Worm (Caenorhabditis elegans) whole organism, L4 larva: Measurements from ENCODE around the gene ZK632.9.

Experiments used
- F10B5.3 ChIP-seq: sonication (generic microtip); optimal IDR thresholded peaks from 2 replicates; lab custom pipeline; 2016; ENCODE audit warnings: mild to moderate bottlenecking, missing genetic modification characterization, missing compliant biosample characterization
- F44E2.7 ChIP-seq: fragments of 200-800 bp; sonication (Bioruptor generic); IDR thresholded peaks from 2 replicates; pipeline ENCODE4 v2.1.2; 2022; ENCODE audit warnings: missing genetic modification characterization, missing compliant biosample characterization
- F49E8.2 ChIP-seq: sonication (generic microtip); optimal IDR thresholded peaks from 2 replicates; lab custom pipeline; 2016; ENCODE audit warnings: missing compliant biosample characterization, mild to moderate bottlenecking, missing genetic modification characterization, borderline replicate concordance
- T20F7.1 ChIP-seq: fragments of 200-800 bp; sonication (Bioruptor generic); optimal IDR thresholded peaks from 2 replicates; lab custom pipeline; 2018; ENCODE audit warnings: mild to moderate bottlenecking, missing genetic modification characterization, missing compliant biosample characterization
- Y48G9A.11 ChIP-seq: fragments of 200-800 bp; sonication (Bioruptor generic); IDR thresholded peaks from 2 replicates; pipeline ENCODE4 v1.3.6; 2022; ENCODE audit warnings: missing genetic modification reagents, missing genetic modification characterization, missing compliant biosample characterization
- Y75B8A.6 ChIP-seq: fragments of 200-800 bp; sonication (Bioruptor generic); IDR thresholded peaks from 2 replicates; pipeline ENCODE4 v1.3.6; 2022; ENCODE audit warnings: missing genetic modification reagents, missing genetic modification characterization, missing compliant biosample characterization
- ZK337.2 ChIP-seq: fragments of 200-800 bp; sonication (Bioruptor generic); IDR thresholded peaks from 2 replicates; pipeline ENCODE4 v1.3.6; 2022; ENCODE audit warnings: missing genetic modification reagents, missing genetic modification characterization, missing compliant biosample characterization
- ceh-32 ChIP-seq: sonication (generic microtip); optimal IDR thresholded peaks from 2 replicates; lab custom pipeline; 2016; ENCODE audit warnings: mild to moderate bottlenecking, missing genetic modification characterization, missing compliant biosample characterization; ENCODE audit not compliant: poor library complexity
- ces-1 ChIP-seq: fragments of 150-350 bp; sonication (generic microtip); optimal IDR thresholded peaks from 4 replicates; lab custom pipeline; 2014; ENCODE audit warnings: missing biosample characterization, missing genetic modification reagents, missing genetic modification characterization
- ctbp-1 ChIP-seq: fragments of 200-800 bp; sonication (Bioruptor generic); IDR thresholded peaks from 2 replicates; pipeline ENCODE4 v1.3.6; 2022; ENCODE audit warnings: missing genetic modification reagents, missing genetic modification characterization, missing compliant biosample characterization
- daf-12 ChIP-seq: fragments of 150-350 bp; optimal IDR thresholded peaks from 2 replicates; lab custom pipeline; 2014; ENCODE audit warnings: missing biosample characterization, missing genetic modification reagents, missing genetic modification characterization
- daf-16 ChIP-seq, 3 experiments: sonication (generic microtip); optimal IDR thresholded peaks; 2 replicates each; lab custom pipeline; 2016 to 2017; ENCODE audit warnings: missing genetic modification characterization in 3 of 3, missing genetic modification reagents in 3 of 3, mild to moderate bottlenecking in 2 of 3, missing compliant biosample characterization in 2 of 3, missing biosample characterization in 1 of 3, moderate library complexity in 1 of 3
- daf-19 ChIP-seq: fragments of 200-800 bp; sonication (Bioruptor generic); conservative IDR thresholded peaks from 2 replicates; pipeline ENCODE4 v1.3.6; 2022; ENCODE audit warnings: missing genetic modification characterization, missing compliant biosample characterization
- dmd-6 ChIP-seq: fragments of 200-800 bp; sonication (Bioruptor generic); IDR thresholded peaks from 2 replicates; pipeline ENCODE4 v1.3.6; 2022; ENCODE audit warnings: missing genetic modification reagents, missing genetic modification characterization, missing compliant biosample characterization
- dmd-9 ChIP-seq: fragments of 200-800 bp; sonication (Bioruptor generic); IDR thresholded peaks from 2 replicates; pipeline ENCODE4 v1.3.6; 2022; ENCODE audit warnings: missing genetic modification reagents, missing genetic modification characterization, missing compliant biosample characterization
- dpl-1 ChIP-seq: fragments of 150-350 bp; optimal IDR thresholded peaks from 2 replicates; lab custom pipeline; 2014; ENCODE audit warnings: missing biosample characterization, missing genetic modification reagents, missing genetic modification characterization
- dve-1 ChIP-seq: sonication (generic microtip); optimal IDR thresholded peaks from 2 replicates; lab custom pipeline; 2017; ENCODE audit warnings: antibody characterized with exemption, mild to moderate bottlenecking, missing genetic modification characterization, missing compliant biosample characterization; ENCODE audit not compliant: insufficient read depth
- egl-43 ChIP-seq: fragments of 200-800 bp; sonication (Bioruptor generic); IDR thresholded peaks from 2 replicates; pipeline ENCODE4 v1.3.6; 2022; ENCODE audit warnings: missing genetic modification reagents, missing genetic modification characterization, missing compliant biosample characterization
- lin-13 ChIP-seq: fragments of 150-350 bp; optimal IDR thresholded peaks from 2 replicates; lab custom pipeline; 2014; ENCODE audit warnings: missing biosample characterization, missing genetic modification reagents, missing genetic modification characterization
- lin-38 ChIP-seq: fragments of 200-800 bp; sonication (Bioruptor generic); IDR thresholded peaks from 2 replicates; pipeline ENCODE4 v1.3.6; 2022; ENCODE audit warnings: missing genetic modification reagents, missing genetic modification characterization, missing compliant biosample characterization
- lir-3 ChIP-seq: sonication (generic microtip); optimal IDR thresholded peaks from 2 replicates; lab custom pipeline; 2016; ENCODE audit warnings: mild to moderate bottlenecking, missing genetic modification characterization, missing compliant biosample characterization
- lsy-2 ChIP-seq, 2 experiments: fragments of 150-350 bp in 1 of 2; sonication (generic microtip) in 1 of 2; optimal IDR thresholded peaks; 2 replicates each; lab custom pipeline; 2014 to 2017; ENCODE audit warnings: missing biosample characterization in 2 of 2, missing genetic modification characterization in 2 of 2
- madf-9 ChIP-seq: fragments of 200-800 bp; sonication (Bioruptor generic); conservative IDR thresholded peaks from 2 replicates; pipeline ENCODE4 v1.3.6; 2022; ENCODE audit warnings: missing genetic modification reagents, missing genetic modification characterization, missing compliant biosample characterization
- mdt-29 ChIP-seq: fragments of 200-800 bp; sonication (Bioruptor generic); IDR thresholded peaks from 2 replicates; pipeline ENCODE4 v1.3.6; 2022; ENCODE audit warnings: missing genetic modification reagents, missing genetic modification characterization, missing compliant biosample characterization
- mes-2 ChIP-seq: sonication (generic microtip); optimal IDR thresholded peaks from 2 replicates; lab custom pipeline; 2016; ENCODE audit warnings: missing genotype, mild to moderate bottlenecking, missing genetic modification characterization, missing compliant biosample characterization; ENCODE audit not compliant: poor library complexity, severe bottlenecking
- mxl-2 ChIP-seq: fragments of 200-800 bp; sonication (Bioruptor generic); conservative IDR thresholded peaks from 2 replicates; pipeline ENCODE4 v1.3.6; 2022; ENCODE audit warnings: missing genetic modification reagents, missing genetic modification characterization, missing compliant biosample characterization
- nhr-10 ChIP-seq: fragments of 150-350 bp; optimal IDR thresholded peaks from 2 replicates; lab custom pipeline; 2014; ENCODE audit warnings: missing biosample characterization, missing genetic modification characterization
- nhr-11 ChIP-seq: fragments of 150-350 bp; optimal IDR thresholded peaks from 2 replicates; lab custom pipeline; 2014; ENCODE audit warnings: missing biosample characterization, missing genetic modification characterization
- nhr-28 ChIP-seq: fragments of 150-350 bp; optimal IDR thresholded peaks from 2 replicates; lab custom pipeline; 2014; ENCODE audit warnings: missing biosample characterization, missing genetic modification characterization
- nhr-41 ChIP-seq: fragments of 200-800 bp; sonication (Bioruptor generic); IDR thresholded peaks from 2 replicates; pipeline ENCODE4 v1.3.6; 2022; ENCODE audit warnings: missing genetic modification reagents, missing genetic modification characterization, missing compliant biosample characterization
- nhr-77 ChIP-seq: fragments of 150-350 bp; optimal IDR thresholded peaks from 2 replicates; lab custom pipeline; 2014; ENCODE audit warnings: missing biosample characterization, missing genetic modification characterization
- php-3 ChIP-seq: fragments of 200-800 bp; sonication (Bioruptor generic); IDR thresholded peaks from 2 replicates; pipeline ENCODE4 v1.3.6; 2022; ENCODE audit warnings: missing genetic modification reagents, missing genetic modification characterization, missing compliant biosample characterization
- pqm-1 ChIP-seq: sonication (generic microtip); optimal IDR thresholded peaks from 2 replicates; lab custom pipeline; 2017; ENCODE audit warnings: missing biosample characterization, missing genetic modification characterization
- rbr-2 ChIP-seq: sonication (generic microtip); optimal IDR thresholded peaks from 2 replicates; lab custom pipeline; 2016; ENCODE audit warnings: missing genotype, missing genetic modification characterization, missing compliant biosample characterization
- sdz-12 ChIP-seq: fragments of 200-800 bp; sonication (Bioruptor generic); optimal IDR thresholded peaks from 2 replicates; lab custom pipeline; 2018; ENCODE audit warnings: mild to moderate bottlenecking, missing genetic modification characterization, missing compliant biosample characterization
- snpc-1.2 ChIP-seq: fragments of 200-800 bp; sonication (Bioruptor generic); IDR thresholded peaks from 2 replicates; pipeline ENCODE4 v1.3.6; 2022; ENCODE audit warnings: missing genetic modification reagents, missing genetic modification characterization, missing compliant biosample characterization
- spr-1 ChIP-seq: sonication (generic microtip); optimal IDR thresholded peaks from 2 replicates; lab custom pipeline; 2016; ENCODE audit warnings: mild to moderate bottlenecking, missing genetic modification characterization, missing compliant biosample characterization
- tra-1 ChIP-seq: fragments of 200-800 bp; sonication (Bioruptor generic); IDR thresholded peaks from 2 replicates; pipeline ENCODE4 v1.3.6; 2022; ENCODE audit warnings: missing genetic modification reagents, missing genetic modification characterization, missing compliant biosample characterization
- vab-7 ChIP-seq: fragments of 200-800 bp; sonication (Bioruptor generic); IDR thresholded peaks from 2 replicates; pipeline ENCODE4 v1.3.6; 2022; ENCODE audit warnings: missing genetic modification reagents, missing genetic modification characterization, missing compliant biosample characterization
- zag-1 ChIP-seq: fragments of 150-350 bp; optimal IDR thresholded peaks from 2 replicates; lab custom pipeline; 2014; ENCODE audit warnings: missing biosample characterization, missing genetic modification characterization

The ZK632.9 gene

ce11 chrIII:9789607-9790073 lies 35.6 kb downstream of the ZK632.9 start, which contains the start of gene R10E11.5:
R10E11.5 (minus strand) TSS chrIII:9789657.
- TF ChIP-seq madf-9 (no peak), ces-1 (no peak), ceh-32 (no peak), nhr-77 (tag; lab: Kevin White, UChicago) (no peak), php-3 (GFP tag; lab: Robert Waterston, UW) (no peak), dmd-9 (GFP tag; lab: Robert Waterston, UW) (no peak), daf-12 (tag; lab: Kevin White, UChicago) (no peak), Y48G9A.11 (GFP tag; lab: Robert Waterston, UW) (no peak), dpl-1 (GFP tag; lab: Kevin White, UChicago) (no peak), daf-16 (GFP tag; optimal IDR thresholded peaks at IDR 0.05; lab: Kevin White, UChicago) (no peak), daf-16 (tag; optimal IDR thresholded peaks at IDR 0.05; lab: Kevin White, UChicago) (no peak), daf-19 (GFP tag; lab: Robert Waterston, UW) (no peak), zag-1 (tag; lab: Kevin White, UChicago) (no peak), snpc-1.2 (GFP tag; lab: Robert Waterston, UW) (no peak), F10B5.3 (no peak), ZK337.2 (GFP tag; lab: Robert Waterston, UW) (no peak), ctbp-1 (no peak), nhr-10 (tag; lab: Kevin White, UChicago) (no peak), sdz-12 (GFP tag; lab: Kevin White, UChicago) (no peak), spr-1 (no peak)

- TF ChIP-seq F44E2.7 (no peak), mxl-2 (GFP tag; lab: Robert Waterston, UW) (no peak), dmd-9 (GFP tag; lab: Robert Waterston, UW) (no peak), zag-1 (tag; lab: Kevin White, UChicago) (no peak), ces-1 (no peak), F49E8.2 (tag; lab: Kevin White, UChicago) (no peak), Y75B8A.6 (GFP tag; lab: Robert Waterston, UW) (no peak), mdt-29 (GFP tag; lab: Robert Waterston, UW) (no peak), nhr-11 (tag; lab: Kevin White, UChicago) (no peak), tra-1 (GFP tag; lab: Robert Waterston, UW) (no peak), dpl-1 (GFP tag; lab: Kevin White, UChicago) (no peak), lin-38 (GFP tag; lab: Robert Waterston, UW) (no peak), egl-43 (GFP tag; lab: Robert Waterston, UW) (no peak)
These were observed 36.1 kb downstream of the ZK632.9 start for ce11 chrIII:9789083-9789482.

- TF ChIP-seq spr-1 (no peak), dve-1 (tag; lab: Kevin White, UChicago) (peak; percentile 54), lin-38 (GFP tag; lab: Robert Waterston, UW) (0 out of 2 replicates have a peak, but pooled peaks have one; percentile 31), nhr-77 (tag; lab: Kevin White, UChicago) (peak; percentile 17), nhr-41 (GFP tag; lab: Robert Waterston, UW) (no peak), Y48G9A.11 (GFP tag; lab: Robert Waterston, UW) (no peak), rbr-2 (tag; lab: Kevin White, UChicago) (no peak), nhr-10 (tag; lab: Kevin White, UChicago) (no peak), mes-2 (no peak), vab-7 (no peak), lsy-2 (tag; optimal IDR thresholded peaks at IDR 0.05; lab: Kevin White, UChicago) (peak in 1 of 2 experiments; percentile 10), daf-16 (GFP tag; optimal IDR thresholded peaks at IDR 0.05; lab: Kevin White, UChicago) (no peak), daf-16 (tag; optimal IDR thresholded peaks at IDR 0.05; lab: Kevin White, UChicago) (peak; percentile 33), T20F7.1 (peak; percentile 5), pqm-1 (peak; percentile 88), dmd-6 (GFP tag; lab: Robert Waterston, UW) (peak; percentile 74), lir-3 (tag; lab: Kevin White, UChicago) (no peak), lin-13 (GFP tag; lab: Kevin White, UChicago) (no peak), nhr-28 (tag; lab: Kevin White, UChicago) (peak; percentile 40)
- TF ChIP-seq, all 104 proteins: peak for 9
These were observed 38.5 kb downstream of the ZK632.9 start for ce11 chrIII:9786776-9787175.
